Worm (Caenorhabditis elegans): ENCODE results near the gene lido-6.

ce11 chrX:17157868-17158267 is 42.9 kb upstream of the lido-6 start, which contains the start of gene npr-21:
- TF ChIP-seq ceh-16 (tag; optimal IDR thresholded peaks at IDR 0.05) (no peak), F13H6.1 (tag; optimal IDR thresholded peaks at IDR 0.05) (no peak), zag-1 (tag; optimal IDR thresholded peaks at IDR 0.05) (no peak), elt-3 (tag; optimal IDR thresholded peaks at IDR 0.05) (no peak), nhr-77 (tag; optimal IDR thresholded peaks at IDR 0.05) (no peak), nhr-237 (tag; optimal IDR thresholded peaks at IDR 0.05) (no peak), ama-1 (optimal IDR thresholded peaks at IDR 0.05) (no peak), nhr-12 (tag; optimal IDR thresholded peaks at IDR 0.05) (no peak), dmd-4 (tag; optimal IDR thresholded peaks at IDR 0.05) (no peak), unc-62 (GFP tag; optimal IDR thresholded peaks at IDR 0.05) (no peak), fos-1 (tag; optimal IDR thresholded peaks at IDR 0.05) (no peak), lsy-2 (tag; optimal IDR thresholded peaks at IDR 0.05) (no peak), lin-39 (tag; optimal IDR thresholded peaks at IDR 0.05) (no peak)

Data from whole organism, L2 larva.